Worm (Caenorhabditis elegans) whole organism, L3 larva: ENCODE measurements around the gene irld-32.

Experiments used
- R02D3.7 ChIP-seq: fragments of 150-350 bp; optimal IDR thresholded peaks from 2 replicates; lab custom pipeline; 2014; ENCODE audit warnings: missing biosample characterization, missing genetic modification characterization
- egl-27 ChIP-seq: sonication (generic microtip); optimal IDR thresholded peaks from 4 replicates; lab custom pipeline; 2017; ENCODE audit warnings: missing biosample characterization, missing genetic modification reagents, missing genetic modification characterization
- jun-1 ChIP-seq: fragments of 150-350 bp; optimal IDR thresholded peaks from 2 replicates; lab custom pipeline; 2014; ENCODE audit warnings: missing biosample characterization, missing genetic modification reagents, missing genetic modification characterization
- nfya-1 ChIP-seq: sonication (generic microtip); optimal IDR thresholded peaks from 2 replicates; lab custom pipeline; 2017; ENCODE audit warnings: missing genetic modification characterization, mild to moderate bottlenecking, missing compliant biosample characterization, antibody characterized with exemption, moderate library complexity; ENCODE audit not compliant: insufficient read depth
- nhr-11 ChIP-seq: fragments of 150-350 bp; optimal IDR thresholded peaks from 2 replicates; lab custom pipeline; 2014; ENCODE audit warnings: missing biosample characterization, missing genetic modification characterization
- nhr-237 ChIP-seq: fragments of 150-350 bp; optimal IDR thresholded peaks from 2 replicates; lab custom pipeline; 2014; ENCODE audit warnings: missing biosample characterization, missing genetic modification characterization
- pha-4 ChIP-seq: fragments of 150-350 bp; optimal IDR thresholded peaks from 2 replicates; lab custom pipeline; 2014; ENCODE audit warnings: missing biosample characterization, missing genetic modification reagents, missing genetic modification characterization
- skn-1 ChIP-seq: fragments of 150-350 bp; optimal IDR thresholded peaks from 2 replicates; lab custom pipeline; 2014; ENCODE audit warnings: missing biosample characterization, missing genetic modification characterization
- snpc-4 ChIP-seq: fragments of 150-350 bp; optimal IDR thresholded peaks from 2 replicates; lab custom pipeline; 2014; ENCODE audit warnings: missing biosample characterization, missing genetic modification characterization
- zag-1 ChIP-seq: fragments of 150-350 bp; optimal IDR thresholded peaks from 2 replicates; lab custom pipeline; 2014; ENCODE audit warnings: missing biosample characterization, missing genetic modification characterization

DNA sequence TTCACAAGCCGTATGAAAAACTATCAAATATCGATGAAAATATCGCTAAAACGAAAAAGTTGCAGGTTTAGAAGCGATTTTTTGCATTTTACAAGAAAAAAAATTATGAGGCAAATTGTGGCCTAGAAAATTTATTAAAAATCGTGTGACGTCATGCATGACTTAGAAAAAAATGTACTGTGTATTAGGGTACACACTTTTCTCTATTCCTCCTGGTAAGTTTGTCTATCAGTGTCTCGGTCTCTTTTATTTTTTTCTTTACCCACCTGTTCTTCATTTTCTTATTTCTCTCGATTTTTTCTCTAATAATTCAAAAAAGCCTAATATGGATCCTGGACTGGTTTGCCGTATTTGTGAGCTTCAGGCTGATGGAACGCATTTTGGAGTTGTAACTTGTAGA, 46.6 kb upstream of the irld-32 start, which contains the start of gene nhr-227:
- no peak for TF ChIP-seq R02D3.7
- TF ChIP-seq zag-1 (tag; lab: Kevin White, UChicago): no peak
- peak; percentile 15 for TF ChIP-seq pha-4 (tag; lab: Kevin White, UChicago)
- TF ChIP-seq nhr-11 (tag; lab: Kevin White, UChicago): no peak
- no peak for TF ChIP-seq skn-1
- TF ChIP-seq snpc-4: no peak
- no peak for TF ChIP-seq nfya-1 (tag; lab: Kevin White, UChicago)
- TF ChIP-seq egl-27 (tag; lab: Kevin White, UChicago): no peak
- no peak for TF ChIP-seq nhr-237 (tag; lab: Kevin White, UChicago)
- TF ChIP-seq jun-1 (tag; lab: Kevin White, UChicago): no peak
